Worm (Caenorhabditis elegans) whole organism, late embryonic: ENCODE data around the gene srbc-20.

Experiments used
- ama-1 ChIP-seq: fragments of 150-350 bp; optimal IDR thresholded peaks from 2 replicates; lab custom pipeline; 2014
- ceh-18 ChIP-seq: sonication (generic microtip); optimal IDR thresholded peaks from 2 replicates; lab custom pipeline; 2016; ENCODE audit warnings: missing genetic modification characterization, missing compliant biosample characterization
- dve-1 ChIP-seq: sonication (generic microtip); optimal IDR thresholded peaks from 2 replicates; lab custom pipeline; 2017; ENCODE audit warnings: antibody characterized with exemption, mild to moderate bottlenecking, missing genetic modification characterization, missing compliant biosample characterization
- elt-2 ChIP-seq: sonication (generic microtip); optimal IDR thresholded peaks from 2 replicates; lab custom pipeline; 2016; ENCODE audit warnings: missing genetic modification reagents, missing genetic modification characterization, missing compliant biosample characterization
- eyg-1 ChIP-seq: sonication (generic microtip); optimal IDR thresholded peaks from 2 replicates; lab custom pipeline; 2016; ENCODE audit warnings: missing genotype, missing genetic modification characterization, missing compliant biosample characterization
- hlh-8 ChIP-seq: sonication (generic microtip); optimal IDR thresholded peaks from 2 replicates; lab custom pipeline; 2016; ENCODE audit warnings: missing genotype, missing genetic modification characterization, missing compliant biosample characterization
- lim-6 ChIP-seq: sonication (generic microtip); optimal IDR thresholded peaks from 2 replicates; lab custom pipeline; 2016; ENCODE audit warnings: missing genetic modification characterization, missing compliant biosample characterization
- nfya-1 ChIP-seq: sonication (generic microtip); optimal IDR thresholded peaks from 2 replicates; lab custom pipeline; 2017; ENCODE audit warnings: missing genetic modification characterization, mild to moderate bottlenecking, missing compliant biosample characterization, antibody characterized with exemption, moderate library complexity
- pha-4 ChIP-seq: fragments of 150-350 bp; optimal IDR thresholded peaks from 2 replicates; lab custom pipeline; 2018; ENCODE audit warnings: missing biosample characterization, missing genetic modification reagents, missing genetic modification characterization
- rnt-1 ChIP-seq: sonication (generic microtip); optimal IDR thresholded peaks from 2 replicates; lab custom pipeline; 2016; ENCODE audit warnings: missing genetic modification characterization, missing compliant biosample characterization
- unc-55 ChIP-seq: sonication (generic microtip); optimal IDR thresholded peaks from 2 replicates; lab custom pipeline; 2017; ENCODE audit warnings: missing biosample characterization, missing genetic modification reagents, missing genetic modification characterization
- unc-86 ChIP-seq: sonication (generic microtip); optimal IDR thresholded peaks from 2 replicates; lab custom pipeline; 2016; ENCODE audit warnings: missing genetic modification characterization, missing compliant biosample characterization

DNA sequence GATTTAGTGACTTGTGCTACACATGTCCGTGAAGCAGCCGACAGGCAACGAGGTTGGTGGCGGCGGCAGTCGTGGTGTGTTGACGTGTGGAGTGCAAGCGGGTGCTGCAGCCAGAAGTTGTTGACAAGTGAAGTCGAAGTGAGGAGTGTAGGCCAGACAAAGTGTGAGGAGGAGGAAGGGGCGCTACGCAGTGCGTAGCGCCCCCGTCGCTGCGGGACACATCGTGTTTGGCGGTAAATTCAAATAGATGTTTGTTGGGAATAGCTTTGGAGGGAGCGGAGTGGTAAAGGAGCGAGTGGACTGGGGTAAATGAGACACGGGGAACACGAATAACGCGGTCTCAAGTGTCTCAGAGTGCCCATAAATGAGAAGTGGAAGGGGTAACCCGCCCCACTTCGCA is 38.6 kb downstream of the srbc-20 start:
- TF ChIP-seq rnt-1 (tag; lab: Kevin White, UChicago), result no peak
- TF ChIP-seq nfya-1 (tag; lab: Kevin White, UChicago), result no peak
- TF ChIP-seq eyg-1 (tag; lab: Kevin White, UChicago), result no peak
- no peak for TF ChIP-seq ama-1
- no peak for TF ChIP-seq unc-55 (GFP tag; lab: Kevin White, UChicago)
- no peak for TF ChIP-seq lim-6 (tag; lab: Kevin White, UChicago)
- no peak for TF ChIP-seq elt-2 (tag; lab: Kevin White, UChicago)
- TF ChIP-seq dve-1, result no peak
- TF ChIP-seq hlh-8 (tag; lab: Kevin White, UChicago), result no peak
- TF ChIP-seq unc-86, result no peak
- no peak for TF ChIP-seq ceh-18 (tag; lab: Kevin White, UChicago)
- TF ChIP-seq pha-4 (tag; lab: Kevin White, UChicago), result no peak
